Fruit fly (Drosophila melanogaster) whole organism, wandering third instar larva: Measurements from ENCODE around the gene SMC5.

Experiments
- Abd-B ChIP-seq: fragments of >200 bp; optimal IDR thresholded peaks from 2 replicates; lab custom pipeline; 2017; ENCODE audit warnings: missing biosample characterization, missing genetic modification characterization
- CG32264 ChIP-seq: fragments of 200-800 bp; sonication (Bioruptor generic); optimal IDR thresholded peaks from 2 replicates; lab custom pipeline; 2016; ENCODE audit warnings: missing biosample characterization, missing genetic modification characterization
- CG9705 ChIP-seq: fragments of 200-800 bp; sonication (Bioruptor generic); optimal IDR thresholded peaks from 2 replicates; lab custom pipeline; 2018; ENCODE audit warnings: missing biosample characterization, mild to moderate bottlenecking, missing genetic modification characterization
- CrebA ChIP-seq: fragments of 200-800 bp; sonication (Bioruptor generic); optimal IDR thresholded peaks from 2 replicates; lab custom pipeline; 2016; ENCODE audit warnings: missing biosample characterization, mild to moderate bottlenecking, missing genetic modification characterization, borderline replicate concordance
- Dif ChIP-seq: fragments of 200-275, 200-300 bp; sonication (Bioruptor generic); optimal IDR thresholded peaks from 2 replicates; lab custom pipeline; 2018; ENCODE audit warnings: missing biosample characterization, missing genetic modification characterization; ENCODE audit not compliant: partially characterized antibody
- GATAd ChIP-seq: sonication (Bioruptor generic); optimal IDR thresholded peaks from 2 replicates; lab custom pipeline; 2016; ENCODE audit warnings: missing biosample characterization, missing genetic modification characterization
- HLH106 ChIP-seq: fragments of 200-800 bp; optimal IDR thresholded peaks from 3 replicates; lab custom pipeline; 2019; ENCODE audit warnings: missing biosample characterization, mild to moderate bottlenecking, missing genetic modification characterization, moderate library complexity
- Hr78 ChIP-seq: fragments of >200 bp; optimal IDR thresholded peaks from 2 replicates; lab custom pipeline; 2017; ENCODE audit warnings: missing biosample characterization, missing genetic modification characterization
- Hr83 ChIP-seq: fragments of 200-300 bp; sonication (Bioruptor generic); optimal IDR thresholded peaks from 2 replicates; lab custom pipeline; 2016; ENCODE audit warnings: missing biosample characterization, mild to moderate bottlenecking, missing genetic modification characterization, moderate library complexity; ENCODE audit not compliant: poor library complexity, severe bottlenecking
- N ChIP-seq: fragments of >200 bp; optimal IDR thresholded peaks from 2 replicates; lab custom pipeline; 2018; ENCODE audit warnings: missing biosample characterization, missing external identifiers, missing genetic modification characterization
- Rel ChIP-seq, 2 experiments: fragments of 200-800 bp; sonication (Bioruptor generic) in 1 of 2; optimal IDR thresholded peaks; 2 replicates in 1 of 2; 3 replicates in 1 of 2; lab custom pipeline; 2016 to 2019; ENCODE audit warnings: mild to moderate bottlenecking in 2 of 2, missing biosample characterization in 2 of 2, missing genetic modification characterization in 2 of 2, moderate library complexity in 1 of 2
- Sp1 ChIP-seq: fragments of 200-800 bp; sonication (Bioruptor generic); optimal IDR thresholded peaks from 3 replicates; lab custom pipeline; 2019; ENCODE audit warnings: missing biosample characterization, mild to moderate bottlenecking, missing genetic modification characterization, moderate library complexity
- Vsx2 ChIP-seq: fragments of 200-300, 225-300 bp; sonication (Bioruptor generic); optimal IDR thresholded peaks from 2 replicates; lab custom pipeline; 2018; ENCODE audit warnings: missing biosample characterization, missing genetic modification characterization; ENCODE audit not compliant: partially characterized antibody
- br ChIP-seq: fragments of 200-800 bp; sonication (Bioruptor generic); optimal IDR thresholded peaks from 2 replicates; lab custom pipeline; 2016; ENCODE audit warnings: missing biosample characterization, missing genetic modification characterization
- dl ChIP-seq, 2 experiments: fragments of 175-275, 200-275 bp in 1 of 2; fragments of 200-275 bp in 1 of 2; sonication (Bioruptor generic); optimal IDR thresholded peaks; lab custom pipeline; 2018; ENCODE audit warnings: mild to moderate bottlenecking in 2 of 2, missing biosample characterization in 2 of 2, missing genetic modification characterization in 2 of 2, moderate library complexity in 2 of 2; ENCODE audit not compliant: partially characterized antibody in 2 of 2, insufficient read depth in 1 of 2
- dsf ChIP-seq: sonication (Bioruptor generic); optimal IDR thresholded peaks from 2 replicates; lab custom pipeline; 2016; ENCODE audit warnings: missing biosample characterization, missing genetic modification characterization, borderline replicate concordance
- foxo ChIP-seq, 2 experiments: fragments of 200-800 bp; sonication (Bioruptor generic); optimal IDR thresholded peaks; 2 replicates in 1 of 2; 3 replicates in 1 of 2; lab custom pipeline; 2016 to 2017; ENCODE audit warnings: missing biosample characterization in 2 of 2, missing genetic modification characterization in 2 of 2
- fru ChIP-seq: fragments of 200-800 bp; sonication (Bioruptor generic); optimal IDR thresholded peaks from 3 replicates; lab custom pipeline; 2016; ENCODE audit warnings: missing biosample characterization, mild to moderate bottlenecking, missing genetic modification characterization
- h ChIP-seq: fragments of 200-800 bp; sonication (Bioruptor generic); optimal IDR thresholded peaks from 3 replicates; lab custom pipeline; 2016; ENCODE audit warnings: missing biosample characterization, mild to moderate bottlenecking, missing genetic modification characterization
- jim ChIP-seq: fragments of 175-275, 200-325 bp; sonication (Bioruptor generic); optimal IDR thresholded peaks from 2 replicates; lab custom pipeline; 2016; ENCODE audit warnings: missing biosample characterization, mild to moderate bottlenecking, missing genetic modification characterization
- pan ChIP-seq: fragments of >200 bp; optimal IDR thresholded peaks from 2 replicates; lab custom pipeline; 2017
- psq ChIP-seq: fragments of 200-800 bp; sonication (Bioruptor generic); optimal IDR thresholded peaks from 3 replicates; lab custom pipeline; 2017; ENCODE audit warnings: missing biosample characterization, mild to moderate bottlenecking, missing genetic modification characterization, moderate library complexity
- rgr ChIP-seq: fragments of 200-800 bp; sonication (Bioruptor generic); optimal IDR thresholded peaks from 3 replicates; lab custom pipeline; 2016; ENCODE audit warnings: missing biosample characterization, mild to moderate bottlenecking, missing genetic modification characterization
- sage ChIP-seq: fragments of 200-800 bp; sonication (Bioruptor generic); optimal IDR thresholded peaks from 2 replicates; lab custom pipeline; 2016; ENCODE audit warnings: missing biosample characterization, mild to moderate bottlenecking, missing genetic modification characterization
- sv ChIP-seq: fragments of 200-800 bp; sonication (Bioruptor generic); optimal IDR thresholded peaks from 3 replicates; lab custom pipeline; 2016; ENCODE audit warnings: missing biosample characterization, missing genetic modification characterization
- tai ChIP-seq: sonication (Bioruptor generic); optimal IDR thresholded peaks from 2 replicates; lab custom pipeline; 2016; ENCODE audit warnings: missing biosample characterization, missing genetic modification characterization
- usp ChIP-seq: fragments of >200 bp; optimal IDR thresholded peaks from 2 replicates; lab custom pipeline; 2017; ENCODE audit warnings: missing biosample characterization, missing genetic modification characterization
- woc ChIP-seq: sonication (Bioruptor generic); optimal IDR thresholded peaks from 2 replicates; lab custom pipeline; 2016; ENCODE audit warnings: missing biosample characterization, mild to moderate bottlenecking, missing genetic modification characterization

SMC5 gene

DNA sequence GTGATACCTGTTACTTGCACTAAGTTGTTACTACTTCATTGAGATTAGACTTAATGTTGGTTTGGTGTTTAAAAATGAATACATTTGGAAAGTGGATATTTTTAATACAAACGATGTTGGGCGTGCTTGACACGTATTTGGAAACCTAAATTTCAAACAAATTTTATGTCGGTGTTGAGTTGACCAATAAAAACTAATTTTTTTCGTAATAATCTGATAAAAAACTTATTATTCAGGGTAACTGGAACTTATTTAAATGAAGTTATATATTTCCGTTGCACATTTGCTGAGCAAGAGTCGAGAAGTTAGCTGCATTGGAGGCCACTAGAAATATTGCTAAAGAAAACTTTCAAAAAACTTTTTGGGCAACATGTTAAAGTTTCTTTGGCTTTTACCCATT lies 26.9 kb upstream of the SMC5 start, which contains the start of gene CG33290:
Gene CG33290 (plus strand): TSS at position 301 of the 400 bp plus-strand sequence.
- no peak for TF ChIP-seq fru (GFP tag; lab: Kevin White, UChicago)
- no peak for TF ChIP-seq CG9705 (GFP tag; lab: Kevin White, UChicago)
- TF ChIP-seq pan = no peak
- TF ChIP-seq CG32264 = no peak
- TF ChIP-seq HLH106 (tag; lab: Kevin White, UChicago) = no peak
- no peak for TF ChIP-seq sv (GFP tag; lab: Kevin White, UChicago)
- TF ChIP-seq Hr78 = no peak
- TF ChIP-seq tai (GFP tag; lab: Kevin White, UChicago) = no peak
- no peak for TF ChIP-seq h (GFP tag; lab: Kevin White, UChicago)
- no peak for TF ChIP-seq Dif (GFP tag; lab: Kevin White, UChicago)
- TF ChIP-seq rgr (GFP tag; lab: Kevin White, UChicago) = no peak
- TF ChIP-seq usp (GFP tag; lab: Kevin White, UChicago) = no peak

DNA sequence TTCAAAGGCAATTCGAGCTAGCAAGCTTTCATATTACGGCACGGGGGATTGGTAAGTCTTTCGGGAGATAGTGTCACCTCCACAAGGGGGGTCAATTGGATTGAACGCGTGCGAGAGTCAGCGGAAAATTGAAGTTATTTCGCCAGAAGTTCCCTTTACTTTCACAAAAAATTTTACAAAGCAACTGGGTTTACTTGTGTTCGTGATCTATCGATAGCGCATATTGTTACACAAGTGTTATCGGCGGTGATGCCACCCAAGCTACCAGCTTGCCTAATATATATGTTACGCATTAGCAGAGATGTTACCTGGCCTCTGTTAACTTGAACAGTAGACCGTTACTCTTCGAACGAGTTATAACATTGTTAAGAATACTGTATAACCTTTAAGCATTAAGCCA lies 14.2 kb upstream of the SMC5 start, which contains the start of gene Wnk:
Gene Wnk (minus strand): TSS at position 177 of the 400 bp plus-strand sequence.
- TF ChIP-seq Rel (GFP tag; optimal IDR thresholded peaks at IDR 0.05; lab: Kevin White, UChicago) = no peak
- no peak for TF ChIP-seq Rel (tag; optimal IDR thresholded peaks at IDR 0.05; lab: Kevin White, UChicago)
- TF ChIP-seq Hr83 = no peak
- TF ChIP-seq Dif (GFP tag; lab: Kevin White, UChicago) = no peak

DNA sequence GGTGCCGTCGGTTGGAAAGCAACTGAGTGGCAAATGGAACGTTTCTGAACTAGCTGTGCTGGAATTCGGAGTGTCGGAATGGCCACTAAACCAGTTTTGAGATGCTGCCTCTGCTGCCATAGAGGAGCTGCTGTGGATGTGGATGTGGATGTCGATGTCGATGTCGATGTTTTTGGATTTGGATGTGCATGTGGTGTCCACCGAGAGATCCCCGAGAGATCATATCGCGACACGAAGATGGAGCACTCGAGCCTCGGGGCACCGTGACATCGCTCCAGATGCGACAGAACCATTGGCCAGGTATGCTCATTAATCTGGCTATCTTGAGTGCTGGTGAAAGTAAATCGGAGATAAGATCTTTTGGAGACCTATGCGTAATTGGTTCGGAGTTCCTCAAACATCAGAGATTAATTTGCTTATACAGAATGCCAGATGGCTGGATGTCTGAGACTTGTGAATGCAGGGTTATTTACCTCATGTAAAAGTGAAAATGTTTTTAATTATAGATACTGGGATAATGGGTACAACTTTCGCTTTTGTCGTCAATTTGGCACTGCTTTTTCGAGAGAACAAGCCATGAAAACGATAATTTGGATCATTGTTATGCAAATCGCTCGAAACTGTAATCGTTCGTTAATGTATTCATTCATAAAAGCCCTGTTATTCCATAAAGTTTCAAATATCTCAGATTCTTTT lies 10.7 kb upstream of the SMC5 start, which contains the start of gene CG7173:
Gene CG7173 (minus strand): TSS at position 51 of the 696 bp plus-strand sequence.
- no peak for TF ChIP-seq Abd-B (GFP tag; lab: Kevin White, UChicago)
- TF ChIP-seq foxo (GFP tag; optimal IDR thresholded peaks at IDR 0.05; lab: Kevin White, UChicago) = no peak

- TF ChIP-seq br (GFP tag; lab: Kevin White, UChicago) (no peak), Vsx2 (GFP tag; lab: Kevin White, UChicago) (no peak), psq (GFP tag; lab: Kevin White, UChicago) (no peak), CrebA (no peak), rgr (GFP tag; lab: Kevin White, UChicago) (no peak), dsf (no peak), pan (no peak), sage (GFP tag; lab: Kevin White, UChicago) (no peak), sv (GFP tag; lab: Kevin White, UChicago) (no peak), N (GFP tag; lab: Kevin White, UChicago) (no peak), CG32264 (no peak)
These were observed 6.9 kb upstream of the SMC5 start, which contains the start of gene CapaR for dm6 chr3L:21562081-21562480. Gene CapaR, minus strand, starts transcription at chr3L:21562181.

DNA sequence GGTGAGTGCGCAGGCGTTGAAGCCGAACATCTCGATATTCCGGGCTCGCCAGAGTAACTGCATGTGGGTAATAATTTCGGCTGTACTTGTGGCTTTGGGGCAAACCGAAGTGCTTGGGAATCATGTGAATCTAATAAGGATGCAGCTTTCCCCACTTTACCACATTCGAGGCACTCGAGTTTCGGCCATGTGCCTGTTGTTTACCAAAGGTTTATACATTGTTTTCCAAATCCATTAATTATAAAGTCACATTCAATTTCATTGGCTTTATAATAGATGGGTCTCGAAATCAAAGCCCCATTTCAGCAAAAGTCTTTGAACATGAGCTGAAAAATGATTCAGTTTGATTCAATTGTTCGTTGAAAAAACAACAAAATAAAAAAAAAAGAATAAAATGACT lies 3.9 kb upstream of the SMC5 start, which contains the start of gene CG7634:
Gene CG7634 (plus strand): TSS at position 301 of the 400 bp plus-strand sequence.
- TF ChIP-seq jim (GFP tag; lab: Kevin White, UChicago) (no peak), GATAd (GFP tag; lab: Kevin White, UChicago) (no peak), woc (GFP tag; lab: Kevin White, UChicago) (no peak)

DNA sequence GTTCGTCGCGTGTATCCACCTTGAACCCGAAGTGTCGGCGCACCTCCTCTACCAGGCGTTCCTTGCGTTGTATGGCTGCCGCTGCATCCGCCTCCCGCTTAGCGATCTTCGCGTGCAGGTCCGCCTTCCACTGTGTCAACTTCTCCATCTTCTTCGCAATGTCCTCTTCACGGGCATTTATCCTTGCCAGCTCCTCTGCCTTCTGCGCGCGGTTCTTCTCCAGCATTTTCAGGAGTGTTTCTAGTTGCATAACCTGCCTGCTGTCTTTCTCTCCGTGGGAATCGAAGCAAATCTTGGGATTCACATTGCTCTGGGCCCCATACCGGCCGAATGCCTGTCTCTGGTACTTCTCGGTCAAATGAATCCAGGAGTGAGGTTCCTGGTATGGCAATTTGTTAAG lies 722 bp upstream of the SMC5 start:
- TF ChIP-seq dl (GFP tag; optimal IDR thresholded peaks at IDR 0.05; lab: Kevin White, UChicago; ENCODE audit: insufficient read depth in 1 of 2, partially characterized antibody in 2 of 2) (no peak), CrebA (no peak), woc (GFP tag; lab: Kevin White, UChicago) (no peak), tai (GFP tag; lab: Kevin White, UChicago) (no peak), Hr83 (no peak), Sp1 (GFP tag; lab: Kevin White, UChicago) (no peak), usp (GFP tag; lab: Kevin White, UChicago) (no peak), HLH106 (tag; lab: Kevin White, UChicago) (no peak)
